Worm (Caenorhabditis elegans) whole organism, L4 larva: ENCODE data around the gene mes-4.

Experiments
- D1046.2 ChIP-seq: fragments of 200-800 bp; sonication (Bioruptor generic); IDR thresholded peaks from 2 replicates; pipeline ENCODE4 v1.3.6; 2022; ENCODE audit warnings: missing genetic modification characterization, missing compliant biosample characterization
- F37D6.2 ChIP-seq: sonication (generic microtip); optimal IDR thresholded peaks from 2 replicates; lab custom pipeline; 2016; ENCODE audit warnings: mild to moderate bottlenecking, missing genetic modification characterization, missing compliant biosample characterization
- ZK546.5 ChIP-seq, 2 experiments: sonication (generic microtip); optimal IDR thresholded peaks; 2 replicates each; lab custom pipeline; 2017; ENCODE audit warnings: missing biosample characterization in 2 of 2, missing genetic modification characterization in 2 of 2
- aha-1 ChIP-seq: fragments of 150-350 bp; peaks from one replicate; lab custom pipeline; 2014; ENCODE audit warnings: missing biosample characterization, missing genetic modification characterization
- aly-2 ChIP-seq: sonication (generic microtip); optimal IDR thresholded peaks from 2 replicates; lab custom pipeline; 2018; ENCODE audit warnings: missing biosample characterization, missing genetic modification characterization
- ama-1 ChIP-seq: fragments of 150-350 bp; optimal IDR thresholded peaks from 2 replicates; lab custom pipeline; 2014; ENCODE audit warnings: inconsistent platforms, mixed read lengths
- ceh-20 ChIP-seq: fragments of 200-800 bp; sonication (Bioruptor generic); IDR thresholded peaks from 2 replicates; pipeline ENCODE4 v1.3.6; 2022; ENCODE audit warnings: missing genetic modification reagents, missing genetic modification characterization, missing compliant biosample characterization
- ctbp-1 ChIP-seq: fragments of 200-800 bp; sonication (Bioruptor generic); IDR thresholded peaks from 2 replicates; pipeline ENCODE4 v1.3.6; 2022; ENCODE audit warnings: missing genetic modification reagents, missing genetic modification characterization, missing compliant biosample characterization
- dmd-6 ChIP-seq: fragments of 200-800 bp; sonication (Bioruptor generic); IDR thresholded peaks from 2 replicates; pipeline ENCODE4 v1.3.6; 2022; ENCODE audit warnings: missing genetic modification reagents, missing genetic modification characterization, missing compliant biosample characterization
- dmd-9 ChIP-seq: fragments of 200-800 bp; sonication (Bioruptor generic); IDR thresholded peaks from 2 replicates; pipeline ENCODE4 v1.3.6; 2022; ENCODE audit warnings: missing genetic modification reagents, missing genetic modification characterization, missing compliant biosample characterization
- egl-27 ChIP-seq: sonication (generic microtip); optimal IDR thresholded peaks from 3 replicates; lab custom pipeline; 2017; ENCODE audit warnings: missing biosample characterization, missing genetic modification reagents, missing genetic modification characterization
- egl-43 ChIP-seq: fragments of 200-800 bp; sonication (Bioruptor generic); IDR thresholded peaks from 2 replicates; pipeline ENCODE4 v1.3.6; 2022; ENCODE audit warnings: missing genetic modification reagents, missing genetic modification characterization, missing compliant biosample characterization
- fos-1 ChIP-seq: fragments of 150-350 bp; optimal IDR thresholded peaks from 2 replicates; lab custom pipeline; 2014; ENCODE audit warnings: missing biosample characterization, missing genetic modification characterization
- gei-8 ChIP-seq: fragments of 200-800 bp; sonication (Bioruptor generic); optimal IDR thresholded peaks from 2 replicates; lab custom pipeline; 2018; ENCODE audit warnings: mild to moderate bottlenecking, missing genetic modification characterization, missing compliant biosample characterization
- hif-1 ChIP-seq, 2 experiments: sonication (generic microtip); optimal IDR thresholded peaks; 2 replicates each; lab custom pipeline; 2016 to 2017; ENCODE audit warnings: missing compliant biosample characterization in 2 of 2, missing genetic modification characterization in 2 of 2, missing genetic modification reagents in 2 of 2, missing genotype in 2 of 2, mild to moderate bottlenecking in 1 of 2
- hlh-30 ChIP-seq: sonication (generic microtip); optimal IDR thresholded peaks from 2 replicates; lab custom pipeline; 2017; ENCODE audit warnings: antibody characterized with exemption, mild to moderate bottlenecking, missing genetic modification characterization, missing compliant biosample characterization; ENCODE audit not compliant: insufficient read depth
- hmg-1.1 ChIP-seq: fragments of 200-800 bp; sonication (Bioruptor generic); IDR thresholded peaks from 2 replicates; pipeline ENCODE4 v1.3.6; 2022; ENCODE audit warnings: missing genetic modification reagents, missing genetic modification characterization, missing compliant biosample characterization
- jun-1 ChIP-seq: fragments of 150-350 bp; optimal IDR thresholded peaks from 2 replicates; lab custom pipeline; 2014; ENCODE audit warnings: missing biosample characterization, missing genetic modification reagents, missing genetic modification characterization
- lim-7 ChIP-seq: fragments of 200-800 bp; sonication (Bioruptor generic); IDR thresholded peaks from 2 replicates; pipeline ENCODE4 v1.3.6; 2022; ENCODE audit warnings: missing genetic modification characterization, missing compliant biosample characterization
- lin-1 ChIP-seq: fragments of 200-800 bp; sonication (Bioruptor generic); IDR thresholded peaks from 2 replicates; pipeline ENCODE4 v1.3.6; 2022; ENCODE audit warnings: missing genetic modification reagents, missing genetic modification characterization, missing compliant biosample characterization
- lin-15B ChIP-seq: fragments of 150-350 bp; sonication (generic microtip); optimal IDR thresholded peaks from 3 replicates; lab custom pipeline; 2014; ENCODE audit warnings: missing biosample characterization, missing genetic modification characterization
- lin-29 ChIP-seq: fragments of 200-800 bp; sonication (Bioruptor generic); IDR thresholded peaks from 2 replicates; pipeline ENCODE4 v1.3.6; 2022; ENCODE audit warnings: missing genetic modification reagents, missing genetic modification characterization, missing compliant biosample characterization
- lir-3 ChIP-seq: sonication (generic microtip); optimal IDR thresholded peaks from 2 replicates; lab custom pipeline; 2016; ENCODE audit warnings: mild to moderate bottlenecking, missing genetic modification characterization, missing compliant biosample characterization
- madf-5 ChIP-seq, 2 experiments: fragments of 200-800 bp; sonication (Bioruptor generic); IDR thresholded peaks; 2 replicates each; pipeline ENCODE4 v1.3.6; 2022; ENCODE audit warnings: missing compliant biosample characterization in 2 of 2, missing genetic modification characterization in 2 of 2
- madf-9 ChIP-seq: fragments of 200-800 bp; sonication (Bioruptor generic); conservative IDR thresholded peaks from 2 replicates; pipeline ENCODE4 v1.3.6; 2022; ENCODE audit warnings: missing genetic modification reagents, missing genetic modification characterization, missing compliant biosample characterization
- mep-1 ChIP-seq: fragments of 150-350 bp; sonication (generic microtip); optimal IDR thresholded peaks from 3 replicates; lab custom pipeline; 2014; ENCODE audit warnings: missing biosample characterization, missing genetic modification characterization
- mes-2 ChIP-seq: sonication (generic microtip); optimal IDR thresholded peaks from 2 replicates; lab custom pipeline; 2016; ENCODE audit warnings: missing genotype, mild to moderate bottlenecking, missing genetic modification characterization, missing compliant biosample characterization; ENCODE audit not compliant: poor library complexity, severe bottlenecking
- mxl-2 ChIP-seq: fragments of 200-800 bp; sonication (Bioruptor generic); conservative IDR thresholded peaks from 2 replicates; pipeline ENCODE4 v1.3.6; 2022; ENCODE audit warnings: missing genetic modification reagents, missing genetic modification characterization, missing compliant biosample characterization
- nhr-10 ChIP-seq: fragments of 150-350 bp; optimal IDR thresholded peaks from 2 replicates; lab custom pipeline; 2014; ENCODE audit warnings: missing biosample characterization, missing genetic modification characterization
- nhr-11 ChIP-seq: fragments of 150-350 bp; optimal IDR thresholded peaks from 2 replicates; lab custom pipeline; 2014; ENCODE audit warnings: missing biosample characterization, missing genetic modification characterization
- nhr-28 ChIP-seq: fragments of 150-350 bp; optimal IDR thresholded peaks from 2 replicates; lab custom pipeline; 2014; ENCODE audit warnings: missing biosample characterization, missing genetic modification characterization
- nhr-41 ChIP-seq: fragments of 200-800 bp; sonication (Bioruptor generic); IDR thresholded peaks from 2 replicates; pipeline ENCODE4 v1.3.6; 2022; ENCODE audit warnings: missing genetic modification reagents, missing genetic modification characterization, missing compliant biosample characterization
- nhr-48 ChIP-seq: sonication (generic microtip); optimal IDR thresholded peaks from 2 replicates; lab custom pipeline; 2016; ENCODE audit warnings: mild to moderate bottlenecking, missing genetic modification characterization, missing compliant biosample characterization
- rbr-2 ChIP-seq: sonication (generic microtip); optimal IDR thresholded peaks from 2 replicates; lab custom pipeline; 2016; ENCODE audit warnings: missing genotype, missing genetic modification characterization, missing compliant biosample characterization
- saeg-2 ChIP-seq: fragments of 200-800 bp; sonication (Bioruptor generic); IDR thresholded peaks from 2 replicates; pipeline ENCODE4 v1.3.6; 2022; ENCODE audit warnings: missing genetic modification reagents, missing genetic modification characterization, missing compliant biosample characterization
- set-16 ChIP-seq: fragments of 200-800 bp; sonication (Bioruptor generic); IDR thresholded peaks from 2 replicates; pipeline ENCODE4 v1.3.6; 2022; ENCODE audit warnings: missing genetic modification reagents, missing genetic modification characterization, missing compliant biosample characterization
- snpc-1.2 ChIP-seq: fragments of 200-800 bp; sonication (Bioruptor generic); IDR thresholded peaks from 2 replicates; pipeline ENCODE4 v1.3.6; 2022; ENCODE audit warnings: missing genetic modification reagents, missing genetic modification characterization, missing compliant biosample characterization
- snpc-4 ChIP-seq: fragments of 150-350 bp; optimal IDR thresholded peaks from 2 replicates; lab custom pipeline; 2014; ENCODE audit warnings: missing biosample characterization, missing genetic modification characterization
- spr-1 ChIP-seq: sonication (generic microtip); optimal IDR thresholded peaks from 2 replicates; lab custom pipeline; 2016; ENCODE audit warnings: mild to moderate bottlenecking, missing genetic modification characterization, missing compliant biosample characterization
- tra-1 ChIP-seq: fragments of 200-800 bp; sonication (Bioruptor generic); IDR thresholded peaks from 2 replicates; pipeline ENCODE4 v1.3.6; 2022; ENCODE audit warnings: missing genetic modification reagents, missing genetic modification characterization, missing compliant biosample characterization
- unc-62 ChIP-seq, 3 experiments: fragments of 150-350 bp in 1 of 3; sonication (generic microtip); optimal IDR thresholded peaks in 2 of 3; peaks in 1 of 3; 1 replicate in 1 of 3; 2 replicates in 2 of 3; lab custom pipeline; 2014 to 2017; ENCODE audit warnings: missing biosample characterization in 3 of 3, missing genetic modification characterization in 3 of 3, missing genetic modification reagents in 3 of 3, missing genotype in 1 of 3
- vab-7 ChIP-seq: fragments of 200-800 bp; sonication (Bioruptor generic); IDR thresholded peaks from 2 replicates; pipeline ENCODE4 v1.3.6; 2022; ENCODE audit warnings: missing genetic modification reagents, missing genetic modification characterization, missing compliant biosample characterization
- zfp-3 ChIP-seq: fragments of 200-800 bp; sonication (Bioruptor generic); conservative IDR thresholded peaks from 2 replicates; pipeline ENCODE4 v1.3.6; 2022; ENCODE audit warnings: missing genetic modification reagents, missing genetic modification characterization, missing compliant biosample characterization
- zip-11 ChIP-seq: fragments of 200-800 bp; sonication (Bioruptor generic); IDR thresholded peaks from 2 replicates; pipeline ENCODE4 v1.3.6; 2022; ENCODE audit warnings: missing genetic modification characterization, missing compliant biosample characterization
- zip-2 ChIP-seq: fragments of 150-350 bp; optimal IDR thresholded peaks from 2 replicates; lab custom pipeline; 2014; ENCODE audit warnings: missing biosample characterization, missing genetic modification characterization

The mes-4 gene

ce11 chrV:13396426-13396825, 40.9 kb downstream of the mes-4 start:
- TF ChIP-seq madf-5 (GFP tag; IDR thresholded peaks at IDR 0.05; lab: Robert Waterston, UW), result 0 out of 4 replicates have a peak, but pooled peaks of 1 of the 2 experiments have one; percentile 41
- no peak for TF ChIP-seq lim-7 (GFP tag; lab: Robert Waterston, UW)
- no peak for TF ChIP-seq snpc-4 (tag; lab: Kevin White, UChicago)
- TF ChIP-seq hmg-1.1 (GFP tag; lab: Robert Waterston, UW), result peak; percentile 28
- TF ChIP-seq vab-7 (GFP tag; lab: Robert Waterston, UW), result 0 out of 2 replicates have a peak, but pooled peaks have one; percentile 7
- peak; percentile 4 for TF ChIP-seq gei-8 (GFP tag; lab: Kevin White, UChicago)
- TF ChIP-seq mes-2 (tag; lab: Kevin White, UChicago), result peak; percentile 15
- 0 out of 2 replicates have a peak, but pooled peaks have one; percentile 43 for TF ChIP-seq ctbp-1 (GFP tag; lab: Robert Waterston, UW)

ce11 chrV:13394968-13395367, 42.4 kb downstream of the mes-4 start:
- peak in 1 of 2 experiments; percentile 82 for TF ChIP-seq unc-62 (GFP tag; optimal IDR thresholded peaks at IDR 0.05 in 1 of 2; lab: Kevin White, UChicago)
- TF ChIP-seq unc-62 (tag; optimal IDR thresholded peaks at IDR 0.05; lab: Kevin White, UChicago), result no peak
- TF ChIP-seq lin-1 (GFP tag; lab: Robert Waterston, UW), result no peak
- TF ChIP-seq set-16, result 0 out of 2 replicates have a peak, but pooled peaks have one; percentile 16
- 0 out of 2 replicates have a peak, but pooled peaks have one; percentile 12 for TF ChIP-seq ceh-20 (GFP tag; lab: Robert Waterston, UW)
- TF ChIP-seq egl-43, result peak; percentile 55; the same call in 1 of the 2 replicates

- TF ChIP-seq nhr-41 (no peak), lir-3 (tag; lab: Kevin White, UChicago) (no peak), lin-15B (no peak), nhr-48 (tag; lab: Kevin White, UChicago) (no peak), dmd-9 (GFP tag; lab: Robert Waterston, UW) (no peak), dmd-6 (no peak), fos-1 (no peak), F37D6.2 (tag; lab: Kevin White, UChicago) (no peak), hlh-30 (tag; lab: Kevin White, UChicago) (no peak), lin-29 (GFP tag; lab: Robert Waterston, UW) (no peak), zip-11 (GFP tag; lab: Robert Waterston, UW) (no peak), D1046.2 (0 out of 2 replicates have a peak, but pooled peaks have one; percentile 9), aly-2 (no peak), madf-9 (no peak), unc-62 (GFP tag; optimal IDR thresholded peaks at IDR 0.05 in 1 of 2; lab: Kevin White, UChicago) (peak in 1 of 2 experiments; percentile 85), unc-62 (tag; optimal IDR thresholded peaks at IDR 0.05; lab: Kevin White, UChicago) (no peak), zip-2 (tag; lab: Kevin White, UChicago) (no peak), nhr-28 (tag; lab: Kevin White, UChicago) (peak; percentile 87), hif-1 (tag; optimal IDR thresholded peaks at IDR 0.05; lab: Kevin White, UChicago) (peak in 1 of 2 experiments; percentile 8), nhr-10 (tag; lab: Kevin White, UChicago) (no peak), mep-1 (tag; lab: Kevin White, UChicago) (peak; percentile 10), nhr-11 (tag; lab: Kevin White, UChicago) (peak; percentile 20), egl-27 (tag; lab: Kevin White, UChicago) (no peak), jun-1 (tag; lab: Kevin White, UChicago) (no peak), tra-1 (GFP tag; lab: Robert Waterston, UW) (no peak), ZK546.5 (tag; optimal IDR thresholded peaks at IDR 0.05; lab: Kevin White, UChicago) (no peak), aha-1 (tag; lab: Kevin White, UChicago) (no peak), zfp-3 (GFP tag; lab: Robert Waterston, UW) (no peak), hmg-1.1 (GFP tag; lab: Robert Waterston, UW) (no peak), egl-43 (0 out of 2 replicates have a peak, but pooled peaks have one; percentile 15), ceh-20 (GFP tag; lab: Robert Waterston, UW) (no peak), ama-1 (lab: Kevin White, UChicago) (no peak), lim-7 (GFP tag; lab: Robert Waterston, UW) (0 out of 2 replicates have a peak, but pooled peaks have one; percentile 45), saeg-2 (no peak), snpc-1.2 (GFP tag; lab: Robert Waterston, UW) (no peak), spr-1 (tag; lab: Kevin White, UChicago) (no peak), rbr-2 (tag; lab: Kevin White, UChicago) (peak; percentile 18), mxl-2 (GFP tag; lab: Robert Waterston, UW) (no peak), set-16 (peak; percentile 73), gei-8 (GFP tag; lab: Kevin White, UChicago) (peak; percentile 8)
These were observed 44.0 kb downstream of the mes-4 start for ce11 chrV:13393333-13393803.
